Worm (Caenorhabditis elegans) whole organism, L2 larva: ENCODE measurements around the gene C54D10.3.

Source experiments
- C34F6.9 ChIP-seq: fragments of 150-350 bp; optimal IDR thresholded peaks from 2 replicates; lab custom pipeline; 2014; ENCODE audit warnings: missing biosample characterization, missing genetic modification characterization
- F13H6.1 ChIP-seq: sonication (generic microtip); optimal IDR thresholded peaks from 2 replicates; lab custom pipeline; 2016; ENCODE audit warnings: missing genetic modification characterization, missing compliant biosample characterization
- R02D3.7 ChIP-seq: fragments of 150-350 bp; optimal IDR thresholded peaks from 2 replicates; lab custom pipeline; 2014; ENCODE audit warnings: missing biosample characterization, missing genetic modification characterization
- Y55F3AM.14 ChIP-seq: fragments of 200-800 bp; sonication (Bioruptor generic); optimal IDR thresholded peaks from 2 replicates; lab custom pipeline; 2018; ENCODE audit warnings: mild to moderate bottlenecking, missing genetic modification characterization, missing compliant biosample characterization
- ZK546.5 ChIP-seq: sonication (generic microtip); optimal IDR thresholded peaks from 2 replicates; lab custom pipeline; 2017; ENCODE audit warnings: missing biosample characterization, missing genetic modification characterization
- aly-2 ChIP-seq: fragments of 150-350 bp; optimal IDR thresholded peaks from 2 replicates; lab custom pipeline; 2014; ENCODE audit warnings: missing biosample characterization, missing genetic modification characterization
- ama-1 ChIP-seq: fragments of 150-350 bp; optimal IDR thresholded peaks from 2 replicates; lab custom pipeline; 2018; ENCODE audit warnings: inconsistent platforms
- ceh-16 ChIP-seq: fragments of 150-350 bp; optimal IDR thresholded peaks from 2 replicates; lab custom pipeline; 2014; ENCODE audit warnings: missing biosample characterization, missing genetic modification characterization
- ceh-82 ChIP-seq: fragments of 150-350 bp; optimal IDR thresholded peaks from 2 replicates; lab custom pipeline; 2014; ENCODE audit warnings: missing biosample characterization, missing genetic modification characterization
- crh-2 ChIP-seq: sonication (generic microtip); optimal IDR thresholded peaks from 2 replicates; lab custom pipeline; 2017; ENCODE audit warnings: missing biosample characterization, missing genetic modification characterization
- dmd-4 ChIP-seq: sonication (generic microtip); optimal IDR thresholded peaks from 2 replicates; lab custom pipeline; 2017; ENCODE audit warnings: missing biosample characterization, missing genetic modification characterization
- elt-1 ChIP-seq: fragments of 150-350 bp; optimal IDR thresholded peaks from 2 replicates; lab custom pipeline; 2014; ENCODE audit warnings: missing biosample characterization, missing genetic modification characterization
- elt-3 ChIP-seq: sonication (generic microtip); optimal IDR thresholded peaks from 2 replicates; lab custom pipeline; 2017; ENCODE audit warnings: missing biosample characterization, missing genetic modification characterization
- fos-1 ChIP-seq: fragments of 150-350 bp; optimal IDR thresholded peaks from 2 replicates; lab custom pipeline; 2014; ENCODE audit warnings: missing biosample characterization, missing genetic modification characterization
- gmeb-1 ChIP-seq: fragments of 150-350 bp; optimal IDR thresholded peaks from 2 replicates; lab custom pipeline; 2014; ENCODE audit warnings: missing biosample characterization, missing genetic modification characterization
- lin-11 ChIP-seq: fragments of 150-350 bp; sonication (generic microtip); optimal IDR thresholded peaks from 2 replicates; lab custom pipeline; 2014; ENCODE audit warnings: missing biosample characterization, missing genetic modification characterization, inconsistent platforms, mixed read lengths
- lin-13 ChIP-seq: fragments of 150-350 bp; optimal IDR thresholded peaks from 2 replicates; lab custom pipeline; 2014; ENCODE audit warnings: missing biosample characterization, missing genetic modification reagents, missing genetic modification characterization
- lin-39 ChIP-seq: fragments of 150-350 bp; optimal IDR thresholded peaks from 2 replicates; lab custom pipeline; 2014; ENCODE audit warnings: missing biosample characterization, missing genetic modification reagents, missing genetic modification characterization
- lsy-2 ChIP-seq, 2 experiments: fragments of 150-350 bp in 1 of 2; sonication (generic microtip) in 1 of 2; optimal IDR thresholded peaks; 2 replicates each; lab custom pipeline; 2014 to 2017; ENCODE audit warnings: missing biosample characterization in 2 of 2, missing genetic modification characterization in 2 of 2
- mbf-1 ChIP-seq: sonication (generic microtip); optimal IDR thresholded peaks from 2 replicates; lab custom pipeline; 2017; ENCODE audit warnings: missing biosample characterization, missing genetic modification characterization
- nhr-10 ChIP-seq: sonication (generic microtip); optimal IDR thresholded peaks from 2 replicates; lab custom pipeline; 2017; ENCODE audit warnings: missing biosample characterization, missing genetic modification characterization
- nhr-11 ChIP-seq: fragments of 150-350 bp; optimal IDR thresholded peaks from 2 replicates; lab custom pipeline; 2014; ENCODE audit warnings: missing biosample characterization, missing genetic modification characterization
- nhr-129 ChIP-seq: fragments of 150-350 bp; optimal IDR thresholded peaks from 2 replicates; lab custom pipeline; 2014; ENCODE audit warnings: missing biosample characterization, missing genetic modification characterization
- nhr-21 ChIP-seq: fragments of 150-350 bp; optimal IDR thresholded peaks from 2 replicates; lab custom pipeline; 2014; ENCODE audit warnings: missing biosample characterization, missing genetic modification characterization
- nhr-23 ChIP-seq: fragments of 150-350 bp; optimal IDR thresholded peaks from 2 replicates; lab custom pipeline; 2014; ENCODE audit warnings: missing biosample characterization, missing genetic modification reagents, missing genetic modification characterization
- nhr-25 ChIP-seq: fragments of 150-350 bp; sonication (generic microtip); optimal IDR thresholded peaks from 3 replicates; lab custom pipeline; 2014; ENCODE audit warnings: missing biosample characterization, missing genetic modification characterization
- nhr-77 ChIP-seq: fragments of 150-350 bp; optimal IDR thresholded peaks from 2 replicates; lab custom pipeline; 2014; ENCODE audit warnings: missing biosample characterization, missing genetic modification characterization
- peb-1 ChIP-seq: fragments of 150-350 bp; optimal IDR thresholded peaks from 2 replicates; lab custom pipeline; 2014; ENCODE audit warnings: missing biosample characterization, missing genetic modification characterization
- sem-4 ChIP-seq: fragments of 150-350 bp; optimal IDR thresholded peaks from 2 replicates; lab custom pipeline; 2014; ENCODE audit warnings: missing biosample characterization, missing genetic modification reagents, missing genetic modification characterization
- sma-9 ChIP-seq, 2 experiments: fragments of 150-350 bp in 1 of 2; sonication (generic microtip) in 1 of 2; optimal IDR thresholded peaks; 2 replicates each; lab custom pipeline; 2014 to 2016; ENCODE audit warnings: missing genetic modification characterization in 2 of 2, mild to moderate bottlenecking in 1 of 2, missing biosample characterization in 1 of 2, missing compliant biosample characterization in 1 of 2, missing genetic modification reagents in 1 of 2, moderate library complexity in 1 of 2
- snpc-4 ChIP-seq: fragments of 150-350 bp; optimal IDR thresholded peaks from 2 replicates; lab custom pipeline; 2014; ENCODE audit warnings: missing biosample characterization, missing genetic modification characterization
- unc-39 ChIP-seq: fragments of 150-350 bp; optimal IDR thresholded peaks from 2 replicates; lab custom pipeline; 2014; ENCODE audit warnings: missing biosample characterization, missing genetic modification characterization
- ztf-1 ChIP-seq: fragments of 200-800 bp; sonication (Bioruptor generic); conservative IDR thresholded peaks from 2 replicates; pipeline ENCODE4 v1.3.6; 2022; ENCODE audit warnings: missing genetic modification characterization, missing compliant biosample characterization
- ztf-11 ChIP-seq: sonication (generic microtip); optimal IDR thresholded peaks from 2 replicates; lab custom pipeline; 2017; ENCODE audit warnings: missing biosample characterization, missing genetic modification characterization
- ztf-4 ChIP-seq: fragments of 150-350 bp; optimal IDR thresholded peaks from 2 replicates; lab custom pipeline; 2014; ENCODE audit warnings: missing biosample characterization, missing genetic modification characterization

The C54D10.3 gene

ce11 chrV:12465399-12465798, 47.0 kb downstream of the C54D10.3 start (continued):
- TF ChIP-seq peb-1 (tag; lab: Kevin White, UChicago) (no peak), lin-13 (GFP tag; lab: Kevin White, UChicago) (peak; percentile 64), unc-39 (tag; lab: Kevin White, UChicago) (no peak), sma-9 (GFP tag; optimal IDR thresholded peaks at IDR 0.05; lab: Kevin White, UChicago) (peak; percentile 95), sma-9 (tag; optimal IDR thresholded peaks at IDR 0.05; lab: Kevin White, UChicago) (peak; percentile 23), mbf-1 (tag; lab: Kevin White, UChicago) (no peak), lin-11 (tag; lab: Kevin White, UChicago) (peak; percentile 63), nhr-11 (tag; lab: Kevin White, UChicago) (no peak), Y55F3AM.14 (peak; percentile 73), ama-1 (lab: Kevin White, UChicago) (no peak), elt-1 (tag; lab: Kevin White, UChicago) (no peak), ztf-4 (tag; lab: Kevin White, UChicago) (peak; percentile 59), R02D3.7 (tag; lab: Kevin White, UChicago) (no peak), nhr-77 (tag; lab: Kevin White, UChicago) (no peak), ceh-16 (tag; lab: Kevin White, UChicago) (no peak)

- no peak for TF ChIP-seq lin-11 (tag; lab: Kevin White, UChicago)
- TF ChIP-seq F13H6.1 = peak; percentile 7
- no peak for TF ChIP-seq snpc-4 (tag; lab: Kevin White, UChicago)
- peak; percentile 45 for TF ChIP-seq sma-9 (GFP tag; optimal IDR thresholded peaks at IDR 0.05; lab: Kevin White, UChicago)
- no peak for TF ChIP-seq sma-9 (tag; optimal IDR thresholded peaks at IDR 0.05; lab: Kevin White, UChicago)
- TF ChIP-seq ZK546.5 = no peak
- TF ChIP-seq ztf-11 (tag; lab: Kevin White, UChicago) = no peak
Observed at ce11 chrV:12466653-12467052, 48.3 kb downstream of the C54D10.3 start.

ce11 chrV:12467755-12468154, 49.4 kb downstream of the C54D10.3 start:
- TF ChIP-seq ama-1 (lab: Kevin White, UChicago) (no peak), gmeb-1 (peak; percentile 31), crh-2 (tag; lab: Kevin White, UChicago) (peak; percentile 21), nhr-129 (tag; lab: Kevin White, UChicago) (no peak), sma-9 (GFP tag; optimal IDR thresholded peaks at IDR 0.05; lab: Kevin White, UChicago) (peak; percentile 67), sma-9 (tag; optimal IDR thresholded peaks at IDR 0.05; lab: Kevin White, UChicago) (no peak), F13H6.1 (peak; percentile 26), nhr-21 (no peak), nhr-23 (no peak), mbf-1 (tag; lab: Kevin White, UChicago) (no peak), lsy-2 (tag; optimal IDR thresholded peaks at IDR 0.05; lab: Kevin White, UChicago) (no peak), lin-39 (tag; lab: Kevin White, UChicago) (no peak), fos-1 (tag; lab: Kevin White, UChicago) (peak; percentile 96), unc-39 (tag; lab: Kevin White, UChicago) (no peak), ztf-1 (GFP tag; lab: Robert Waterston, UW) (no peak), C34F6.9 (no peak), lin-11 (tag; lab: Kevin White, UChicago) (no peak), ceh-16 (tag; lab: Kevin White, UChicago) (no peak), nhr-25 (no peak), dmd-4 (tag; lab: Kevin White, UChicago) (no peak), ceh-82 (tag; lab: Kevin White, UChicago) (no peak), ztf-4 (tag; lab: Kevin White, UChicago) (no peak)

- no peak for TF ChIP-seq sma-9 (GFP tag; optimal IDR thresholded peaks at IDR 0.05; lab: Kevin White, UChicago)
- no peak for TF ChIP-seq sma-9 (tag; optimal IDR thresholded peaks at IDR 0.05; lab: Kevin White, UChicago)
- TF ChIP-seq ama-1 (lab: Kevin White, UChicago) = no peak
- no peak for TF ChIP-seq lsy-2 (tag; optimal IDR thresholded peaks at IDR 0.05; lab: Kevin White, UChicago)
- TF ChIP-seq ceh-82 (tag; lab: Kevin White, UChicago) = no peak
- no peak for TF ChIP-seq ceh-16 (tag; lab: Kevin White, UChicago)
- TF ChIP-seq aly-2 = no peak
- no peak for TF ChIP-seq mbf-1 (tag; lab: Kevin White, UChicago)
- TF ChIP-seq nhr-129 (tag; lab: Kevin White, UChicago) = no peak
- no peak for TF ChIP-seq F13H6.1
- TF ChIP-seq C34F6.9 = no peak
- no peak for TF ChIP-seq elt-3 (tag; lab: Kevin White, UChicago)
- TF ChIP-seq sem-4 (tag; lab: Kevin White, UChicago) = no peak
- no peak for TF ChIP-seq lin-13 (GFP tag; lab: Kevin White, UChicago)
- TF ChIP-seq nhr-23 = no peak
- no peak for TF ChIP-seq nhr-10
- TF ChIP-seq crh-2 (tag; lab: Kevin White, UChicago) = no peak
- TF ChIP-seq ztf-1 (GFP tag; lab: Robert Waterston, UW) = no peak
Observed at ce11 chrV:12468363-12468762, 50.0 kb downstream of the C54D10.3 start, which contains the start of gene F28C1.3. F28C1.3 (plus strand) TSS chrV:12468663.
